Fruit fly (Drosophila melanogaster) whole organism, embryonic: ENCODE results near the gene Cul6.

Experiments
- Abd-B ChIP-seq: fragments of 200-800 bp; sonication (Bioruptor generic); optimal IDR thresholded peaks from 2 replicates; lab custom pipeline; 2018; ENCODE audit warnings: missing biosample characterization, mild to moderate bottlenecking, missing genetic modification characterization, moderate library complexity
- Ada2b ChIP-seq: fragments of 200-800 bp; sonication (Bioruptor generic); IDR thresholded peaks from 2 replicates; pipeline ENCODE4 v1.3.6; 2022; ENCODE audit warnings: missing biosample characterization, missing genetic modification characterization
- Bgb ChIP-seq: fragments of 200-800 bp; sonication (Bioruptor generic); IDR thresholded peaks from 2 replicates; pipeline ENCODE4 v1.3.6; 2022; ENCODE audit warnings: missing biosample characterization, missing genetic modification characterization; ENCODE audit not compliant: partially characterized antibody
- CG10565 ChIP-seq: fragments of 200-800 bp; sonication (Bioruptor generic); optimal IDR thresholded peaks from 3 replicates; lab custom pipeline; 2016; ENCODE audit warnings: missing biosample characterization, mild to moderate bottlenecking, missing genetic modification characterization
- CG10959 ChIP-seq: fragments of 200-800 bp; sonication (Bioruptor generic); IDR thresholded peaks from 2 replicates; pipeline ENCODE4 v1.3.6; 2022; ENCODE audit warnings: missing biosample characterization, missing genetic modification characterization
- CG11093 ChIP-seq: fragments of 200-800 bp; sonication (Bioruptor generic); IDR thresholded peaks from 3 replicates; pipeline ENCODE4 v1.3.6; 2022; ENCODE audit warnings: missing biosample characterization, missing genetic modification characterization
- CG11247 ChIP-seq: fragments of 200-800 bp; sonication (Bioruptor generic); IDR thresholded peaks from 2 replicates; pipeline ENCODE4 v1.3.6; 2022; ENCODE audit warnings: missing biosample characterization, missing genetic modification characterization
- CG14667 ChIP-seq: fragments of 200-800 bp; sonication (Bioruptor generic); IDR thresholded peaks from 2 replicates; pipeline ENCODE4 v1.3.6; 2022; ENCODE audit warnings: missing biosample characterization, missing genetic modification characterization
- CG15073 ChIP-seq: fragments of 200-800 bp; sonication (Bioruptor generic); optimal IDR thresholded peaks from 2 replicates; lab custom pipeline; 2016; ENCODE audit warnings: missing biosample characterization, missing genetic modification characterization
- CG17328 ChIP-seq: fragments of 200-800 bp; sonication (Bioruptor generic); IDR thresholded peaks from 2 replicates; pipeline ENCODE4 v1.3.6; 2022; ENCODE audit warnings: missing biosample characterization, missing genetic modification characterization
- CG17912 ChIP-seq: fragments of 200-800 bp; sonication (Bioruptor generic); optimal IDR thresholded peaks from 2 replicates; lab custom pipeline; 2018; ENCODE audit warnings: missing biosample characterization, mild to moderate bottlenecking, missing genetic modification characterization
- CG2889 ChIP-seq: fragments of 200-800 bp; sonication (Bioruptor generic); IDR thresholded peaks from 3 replicates; pipeline ENCODE4 v1.3.6; 2022; ENCODE audit warnings: missing biosample characterization, missing genetic modification characterization
- CG3726 ChIP-seq: fragments of 200-800 bp; sonication (Bioruptor generic); IDR thresholded peaks from 3 replicates; pipeline ENCODE4, ENCODE4 v1.3.6; 2022; ENCODE audit warnings: missing biosample characterization, missing genetic modification characterization
- CG7786 ChIP-seq: fragments of 200-800 bp; sonication (Bioruptor generic); optimal IDR thresholded peaks from 2 replicates; lab custom pipeline; 2016; ENCODE audit warnings: missing biosample characterization, missing genetic modification characterization
- CG7987 ChIP-seq: fragments of 200-800 bp; sonication (Bioruptor generic); optimal IDR thresholded peaks from 2 replicates; lab custom pipeline; 2018; ENCODE audit warnings: missing biosample characterization, mild to moderate bottlenecking, missing genetic modification characterization, moderate library complexity
- CG8924 ChIP-seq: fragments of 200-800 bp; optimal IDR thresholded peaks from 3 replicates; lab custom pipeline; 2019; ENCODE audit warnings: missing biosample characterization, mild to moderate bottlenecking, missing genetic modification characterization, moderate library complexity
- CG9797 ChIP-seq: fragments of 200-800 bp; sonication (Bioruptor generic); optimal IDR thresholded peaks from 3 replicates; lab custom pipeline; 2018; ENCODE audit warnings: missing biosample characterization, mild to moderate bottlenecking, missing genetic modification characterization
- Deaf1 ChIP-seq: fragments of 200-800 bp; optimal IDR thresholded peaks from 3 replicates; lab custom pipeline; 2019; ENCODE audit warnings: missing biosample characterization, mild to moderate bottlenecking, missing genetic modification characterization, moderate library complexity
- Doc3 ChIP-seq: fragments of 200-800 bp; sonication (Bioruptor generic); IDR thresholded peaks from 3 replicates; pipeline ENCODE4 v1.3.6; 2022; ENCODE audit warnings: missing biosample characterization, missing genetic modification characterization; ENCODE audit not compliant: partially characterized antibody
- H15 ChIP-seq: fragments of 200-800 bp; sonication (Bioruptor generic); IDR thresholded peaks from 3 replicates; pipeline ENCODE4 v1.3.6; 2022; ENCODE audit warnings: missing biosample characterization, missing genetic modification characterization
- Hmr ChIP-seq: fragments of 200-800 bp; sonication (Bioruptor generic); optimal IDR thresholded peaks from 3 replicates; lab custom pipeline; 2017; ENCODE audit warnings: mild to moderate bottlenecking, missing biosample characterization, missing genetic modification reagents, missing genetic modification characterization
- Jarid2 ChIP-seq: fragments of 200-800 bp; sonication (Bioruptor generic); optimal IDR thresholded peaks from 3 replicates; lab custom pipeline; 2017; ENCODE audit warnings: mild to moderate bottlenecking, missing biosample characterization, missing genetic modification reagents, missing genetic modification characterization
- MESR4 ChIP-seq: fragments of 200-800 bp; sonication (Bioruptor generic); optimal IDR thresholded peaks from 2 replicates; lab custom pipeline; 2018; ENCODE audit warnings: missing biosample characterization, mild to moderate bottlenecking, missing genetic modification characterization, moderate library complexity
- NFAT ChIP-seq: fragments of 200-800 bp; sonication (Bioruptor generic); IDR thresholded peaks from 2 replicates; pipeline ENCODE4 v1.3.6; 2022; ENCODE audit warnings: missing biosample characterization, missing genetic modification characterization
- Neu2 ChIP-seq: fragments of 200-800 bp; sonication (Bioruptor generic); optimal IDR thresholded peaks from 3 replicates; lab custom pipeline; 2016; ENCODE audit warnings: missing biosample characterization, missing genetic modification characterization, borderline replicate concordance
- TFAM ChIP-seq: fragments of 200-800 bp; sonication (Bioruptor generic); optimal IDR thresholded peaks from 2 replicates; lab custom pipeline; 2017; ENCODE audit warnings: missing biosample characterization, missing genetic modification characterization, inconsistent platforms
- YL-1 ChIP-seq: fragments of 200-800 bp; sonication (Bioruptor generic); optimal IDR thresholded peaks from 3 replicates; lab custom pipeline; 2017; ENCODE audit warnings: missing biosample characterization, mild to moderate bottlenecking, missing genetic modification characterization
- ara ChIP-seq: fragments of 200-800 bp; sonication (Bioruptor generic); IDR thresholded peaks from 2 replicates; pipeline ENCODE4 v1.3.6; 2022; ENCODE audit warnings: missing biosample characterization, missing genetic modification characterization
- croc ChIP-seq: fragments of 200-800 bp; sonication (Bioruptor generic); conservative IDR thresholded peaks from 3 replicates; pipeline ENCODE4 v1.3.6; 2022; ENCODE audit warnings: missing biosample characterization, missing genetic modification characterization
- grn ChIP-seq: fragments of 200-800 bp; sonication (Bioruptor generic); optimal IDR thresholded peaks from 3 replicates; lab custom pipeline; 2017; ENCODE audit warnings: missing biosample characterization, missing genetic modification characterization
- hkb ChIP-seq, 2 experiments: fragments of 200-800 bp in 1 of 2; fragments of >200 bp in 1 of 2; sonication (Bioruptor generic) in 1 of 2; IDR thresholded peaks in 1 of 2; optimal IDR thresholded peaks in 1 of 2; 2 replicates each; pipeline versions ENCODE4 v1.3.6 to Lab custom; 2017 to 2022; ENCODE audit warnings: missing biosample characterization in 1 of 2, missing genetic modification characterization in 1 of 2
- kah ChIP-seq: fragments of 200-800 bp; sonication (Bioruptor generic); optimal IDR thresholded peaks from 2 replicates; lab custom pipeline; 2018; ENCODE audit warnings: missing biosample characterization, mild to moderate bottlenecking, missing genetic modification characterization
- ken ChIP-seq: fragments of 200-800 bp; sonication (Bioruptor generic); IDR thresholded peaks from 3 replicates; pipeline ENCODE4 v1.3.6; 2022; ENCODE audit warnings: missing biosample characterization, missing genetic modification characterization
- luna ChIP-seq: fragments of 200-800 bp; sonication (Bioruptor generic); optimal IDR thresholded peaks from 2 replicates; lab custom pipeline; 2016; ENCODE audit warnings: missing biosample characterization, missing genetic modification characterization
- nerfin-2 ChIP-seq: fragments of 200-800 bp; sonication (Bioruptor generic); IDR thresholded peaks from 2 replicates; pipeline ENCODE4 v1.3.6; 2022; ENCODE audit warnings: missing biosample characterization, missing genetic modification characterization; ENCODE audit not compliant: partially characterized antibody
- psq ChIP-seq: fragments of 200-800 bp; sonication (Bioruptor generic); optimal IDR thresholded peaks from 2 replicates; lab custom pipeline; 2017; ENCODE audit warnings: missing biosample characterization, missing genetic modification characterization
- ro ChIP-seq: fragments of 200-800 bp; sonication (Bioruptor generic); IDR thresholded peaks from 2 replicates; pipeline ENCODE4 v1.3.6; 2022; ENCODE audit warnings: missing biosample characterization, missing genetic modification characterization
- row ChIP-seq: fragments of 200-800 bp; sonication (Bioruptor generic); IDR thresholded peaks from 3 replicates; pipeline ENCODE4 v1.3.6; 2022; ENCODE audit warnings: missing biosample characterization, missing genetic modification characterization
- ttk ChIP-seq: fragments of 200-800 bp; sonication (Bioruptor generic); IDR thresholded peaks from 2 replicates; pipeline ENCODE4 v2.1.2; 2022; ENCODE audit warnings: missing biosample characterization, missing genetic modification characterization
- vvl ChIP-seq: fragments of 200-800 bp; sonication (Bioruptor generic); IDR thresholded peaks from 2 replicates; pipeline ENCODE4 v1.3.6; 2022; ENCODE audit warnings: missing biosample characterization, missing genetic modification characterization

Cul6 gene

DNA sequence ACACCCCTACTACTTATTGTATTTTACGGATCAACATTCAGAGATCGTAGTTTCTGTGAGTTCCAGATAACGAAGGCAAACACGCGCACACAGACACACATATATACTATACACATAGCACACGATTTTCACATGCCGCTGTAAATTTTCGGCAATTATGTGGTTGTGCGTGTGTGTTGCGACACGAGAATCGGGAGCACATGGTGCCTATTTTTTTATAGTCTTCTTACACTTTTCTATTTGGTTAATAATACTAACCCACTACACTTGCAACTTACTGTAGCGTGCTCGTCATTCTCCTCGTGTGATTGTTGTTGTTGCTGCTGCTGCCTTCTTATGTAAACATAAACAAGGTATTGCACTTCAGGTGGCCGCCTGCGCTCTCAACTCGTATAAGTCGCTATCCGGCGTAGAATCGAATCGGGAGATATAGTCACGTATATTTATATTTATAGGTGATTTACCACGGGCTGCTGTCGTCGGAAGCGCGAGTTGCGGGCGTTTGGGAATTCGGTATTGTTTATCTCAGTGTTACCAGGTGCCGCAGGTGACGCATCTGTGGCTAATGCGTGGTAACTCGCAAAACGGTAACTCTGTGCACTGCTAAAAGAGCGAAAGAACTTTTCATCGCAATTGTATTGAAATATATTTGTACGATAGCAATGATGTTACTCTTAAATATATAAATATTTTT lies 10.8 kb upstream of the Cul6 start, which contains the start of gene Adk2 (continued):
- peak; percentile 80 for TF ChIP-seq NFAT (GFP tag; lab: Robert Waterston, UW)
- peak; percentile 13 for TF ChIP-seq Jarid2 (GFP tag; lab: Kevin White, UChicago)
- no peak for TF ChIP-seq Hmr (GFP tag; lab: Kevin White, UChicago)
- TF ChIP-seq CG14667 (GFP tag; lab: Robert Waterston, UW): peak; percentile 51; the same call in 1 of the 2 replicates
- TF ChIP-seq ara (GFP tag; lab: Robert Waterston, UW): 0 out of 2 replicates have a peak, but pooled peaks have one; percentile 17
- peak; percentile 56 for TF ChIP-seq vvl
- no peak for TF ChIP-seq TFAM
- 0 out of 3 replicates have a peak, but pooled peaks have one; percentile 39 for TF ChIP-seq H15 (GFP tag; lab: Robert Waterston, UW)
- peak; percentile 53 for TF ChIP-seq Bgb
- TF ChIP-seq hkb (optimal IDR thresholded peaks at IDR 0.05; lab: Kevin White, UChicago): no peak
- 0 out of 2 replicates have a peak, but pooled peaks have one; percentile 26 for TF ChIP-seq hkb (GFP tag; IDR thresholded peaks at IDR 0.05; lab: Robert Waterston, UW)
- no peak for TF ChIP-seq Doc3 (GFP tag; lab: Robert Waterston, UW)
- peak; percentile 66 for TF ChIP-seq YL-1 (GFP tag; lab: Kevin White, UChicago)
- TF ChIP-seq ro (GFP tag; lab: Robert Waterston, UW): 0 out of 2 replicates have a peak, but pooled peaks have one; percentile 27
- TF ChIP-seq CG2889: 0 out of 3 replicates have a peak, but pooled peaks have one; percentile 47
- TF ChIP-seq croc (GFP tag; lab: Robert Waterston, UW): no peak
- TF ChIP-seq CG7987: peak; percentile 34
- TF ChIP-seq nerfin-2 (GFP tag; lab: Robert Waterston, UW): no peak
- TF ChIP-seq MESR4: peak; percentile 90
- no peak for TF ChIP-seq Neu2 (GFP tag; lab: Kevin White, UChicago)
- 0 out of 3 replicates have a peak, but pooled peaks have one; percentile 39 for TF ChIP-seq ken
- peak; percentile 24; the same call in 1 of the 2 replicates for TF ChIP-seq ttk
- peak; percentile 13; the same call in 1 of the 2 replicates for TF ChIP-seq CG17328
- TF ChIP-seq Deaf1 (tag; lab: Kevin White, UChicago): peak; percentile 60
- TF ChIP-seq grn (GFP tag; lab: Kevin White, UChicago): no peak
- no peak for TF ChIP-seq psq
- TF ChIP-seq CG11247 (GFP tag; lab: Robert Waterston, UW): peak; percentile 60
- TF ChIP-seq luna (GFP tag; lab: Kevin White, UChicago): no peak
- TF ChIP-seq CG17912 (GFP tag; lab: Kevin White, UChicago): no peak
- TF ChIP-seq kah (GFP tag; lab: Kevin White, UChicago): peak; percentile 58
- TF ChIP-seq CG10565: no peak
- no peak for TF ChIP-seq CG11093 (GFP tag; lab: Robert Waterston, UW)
- peak; percentile 29; the same call in 1 of the 2 replicates for TF ChIP-seq CG10959 (GFP tag; lab: Robert Waterston, UW)
- peak; percentile 75 for TF ChIP-seq CG9797 (GFP tag; lab: Kevin White, UChicago)
- TF ChIP-seq row (GFP tag; lab: Robert Waterston, UW): peak; percentile 73
- peak; percentile 51 for TF ChIP-seq Ada2b
- TF ChIP-seq CG7786 (GFP tag; lab: Kevin White, UChicago): no peak
- TF ChIP-seq CG8924 (tag; lab: Kevin White, UChicago): peak; percentile 75
- no peak for TF ChIP-seq Abd-B (GFP tag; lab: Kevin White, UChicago)
- TF ChIP-seq CG15073 (GFP tag; lab: Kevin White, UChicago): peak; percentile 19
- peak; percentile 58; the same call in 1 of the 3 replicates for TF ChIP-seq CG3726
